Worm (Caenorhabditis elegans) whole organism, L3 larva: ENCODE data around the gene Y75B12B.10.

Experiments used
- ZK546.5 ChIP-seq: sonication (generic microtip); optimal IDR thresholded peaks from 2 replicates; lab custom pipeline; 2017; ENCODE audit warnings: missing biosample characterization, missing genetic modification characterization
- aly-2 ChIP-seq: fragments of 150-350 bp; optimal IDR thresholded peaks from 2 replicates; lab custom pipeline; 2014; ENCODE audit warnings: missing biosample characterization, missing genetic modification characterization
- ama-1 ChIP-seq: fragments of 150-350 bp; optimal IDR thresholded peaks from 2 replicates; lab custom pipeline; 2018
- ceh-28 ChIP-seq: fragments of 150-350 bp; optimal IDR thresholded peaks from 2 replicates; lab custom pipeline; 2014; ENCODE audit warnings: missing biosample characterization, missing genetic modification reagents, missing genetic modification characterization
- ceh-82 ChIP-seq: fragments of 150-350 bp; optimal IDR thresholded peaks from 2 replicates; lab custom pipeline; 2014; ENCODE audit warnings: missing biosample characterization, missing genetic modification characterization
- ceh-9 ChIP-seq: sonication (generic microtip); optimal IDR thresholded peaks from 2 replicates; lab custom pipeline; 2018; ENCODE audit warnings: missing biosample characterization, missing genetic modification characterization
- egl-27 ChIP-seq: sonication (generic microtip); optimal IDR thresholded peaks from 4 replicates; lab custom pipeline; 2017; ENCODE audit warnings: missing biosample characterization, missing genetic modification reagents, missing genetic modification characterization
- egl-5 ChIP-seq: fragments of 150-350 bp; optimal IDR thresholded peaks from 2 replicates; lab custom pipeline; 2017; ENCODE audit warnings: missing biosample characterization, missing genetic modification reagents, missing genetic modification characterization, inconsistent platforms
- elt-1 ChIP-seq: fragments of 150-350 bp; optimal IDR thresholded peaks from 2 replicates; lab custom pipeline; 2014; ENCODE audit warnings: missing biosample characterization, missing genetic modification characterization
- elt-2 ChIP-seq: sonication (generic microtip); optimal IDR thresholded peaks from 2 replicates; lab custom pipeline; 2016; ENCODE audit warnings: missing genetic modification reagents, mild to moderate bottlenecking, missing genetic modification characterization, missing compliant biosample characterization
- elt-3 ChIP-seq, 3 experiments: fragments of 150-350 bp in 1 of 3; sonication (generic microtip) in 2 of 3; optimal IDR thresholded peaks; 2 replicates in 2 of 3; 4 replicates in 1 of 3; lab custom pipeline; 2014 to 2017; ENCODE audit warnings: missing biosample characterization in 3 of 3, missing genetic modification characterization in 3 of 3
- eor-1 ChIP-seq, 2 experiments: fragments of 150-350 bp; optimal IDR thresholded peaks; 2 replicates each; lab custom pipeline; 2014 to 2018; ENCODE audit warnings: missing biosample characterization in 2 of 2, missing genetic modification characterization in 2 of 2
- fkh-2 ChIP-seq: fragments of 150-350 bp; optimal IDR thresholded peaks from 2 replicates; lab custom pipeline; 2014; ENCODE audit warnings: missing biosample characterization, missing genetic modification reagents, missing genetic modification characterization
- fos-1 ChIP-seq: fragments of 150-350 bp; optimal IDR thresholded peaks from 2 replicates; lab custom pipeline; 2014; ENCODE audit warnings: missing biosample characterization, missing genetic modification characterization
- hmg-11 ChIP-seq: sonication (generic microtip); optimal IDR thresholded peaks from 2 replicates; lab custom pipeline; 2016; ENCODE audit warnings: missing genetic modification characterization, missing compliant biosample characterization
- jun-1 ChIP-seq: fragments of 150-350 bp; optimal IDR thresholded peaks from 2 replicates; lab custom pipeline; 2014; ENCODE audit warnings: missing biosample characterization, missing genetic modification reagents, missing genetic modification characterization
- lin-15B ChIP-seq: fragments of 150-350 bp; optimal IDR thresholded peaks from 2 replicates; lab custom pipeline; 2014; ENCODE audit warnings: missing biosample characterization, missing genetic modification characterization
- lsy-12 ChIP-seq: sonication (generic microtip); optimal IDR thresholded peaks from 2 replicates; lab custom pipeline; 2016; ENCODE audit warnings: mild to moderate bottlenecking, missing genetic modification characterization, missing compliant biosample characterization
- mdl-1 ChIP-seq: fragments of 150-350 bp; optimal IDR thresholded peaks from 2 replicates; lab custom pipeline; 2014; ENCODE audit warnings: missing biosample characterization, missing genetic modification characterization
- mml-1 ChIP-seq: fragments of 150-350 bp; sonication (generic microtip); optimal IDR thresholded peaks from 3 replicates; lab custom pipeline; 2014; ENCODE audit warnings: missing biosample characterization, missing genetic modification characterization
- nfya-1 ChIP-seq: sonication (generic microtip); optimal IDR thresholded peaks from 2 replicates; lab custom pipeline; 2017; ENCODE audit warnings: missing genetic modification characterization, mild to moderate bottlenecking, missing compliant biosample characterization, antibody characterized with exemption, moderate library complexity; ENCODE audit not compliant: insufficient read depth
- nhr-11 ChIP-seq: fragments of 150-350 bp; optimal IDR thresholded peaks from 2 replicates; lab custom pipeline; 2014; ENCODE audit warnings: missing biosample characterization, missing genetic modification characterization
- nhr-12 ChIP-seq: fragments of 150-350 bp; optimal IDR thresholded peaks from 2 replicates; lab custom pipeline; 2014; ENCODE audit warnings: missing biosample characterization, missing genetic modification characterization
- nhr-25 ChIP-seq: sonication (generic microtip); optimal IDR thresholded peaks from 2 replicates; lab custom pipeline; 2017; ENCODE audit warnings: missing biosample characterization, missing genetic modification characterization
- nhr-43 ChIP-seq: sonication (generic microtip); optimal IDR thresholded peaks from 2 replicates; lab custom pipeline; 2016; ENCODE audit warnings: mild to moderate bottlenecking, missing genetic modification characterization, missing compliant biosample characterization; ENCODE audit not compliant: poor library complexity, severe bottlenecking
- nhr-67 ChIP-seq: fragments of 150-350 bp; optimal IDR thresholded peaks from 2 replicates; lab custom pipeline; 2014; ENCODE audit warnings: missing biosample characterization, missing genetic modification characterization
- nhr-76 ChIP-seq: fragments of 150-350 bp; sonication (generic microtip); optimal IDR thresholded peaks from 5 replicates; lab custom pipeline; 2014; ENCODE audit warnings: missing biosample characterization, missing genetic modification characterization
- nhr-77 ChIP-seq: fragments of 150-350 bp; optimal IDR thresholded peaks from 2 replicates; lab custom pipeline; 2014; ENCODE audit warnings: missing biosample characterization, missing genetic modification characterization
- pha-4 ChIP-seq: fragments of 150-350 bp; optimal IDR thresholded peaks from 2 replicates; lab custom pipeline; 2014; ENCODE audit warnings: missing biosample characterization, missing genetic modification reagents, missing genetic modification characterization
- pqm-1 ChIP-seq: fragments of 150-350 bp; optimal IDR thresholded peaks from 2 replicates; lab custom pipeline; 2017; ENCODE audit warnings: missing biosample characterization, missing genetic modification characterization, inconsistent platforms
- skn-1 ChIP-seq: fragments of 150-350 bp; optimal IDR thresholded peaks from 2 replicates; lab custom pipeline; 2014; ENCODE audit warnings: missing biosample characterization, missing genetic modification characterization
- snpc-4 ChIP-seq: fragments of 150-350 bp; optimal IDR thresholded peaks from 2 replicates; lab custom pipeline; 2014; ENCODE audit warnings: missing biosample characterization, missing genetic modification characterization
- tbx-2 ChIP-seq: sonication (generic microtip); optimal IDR thresholded peaks from 2 replicates; lab custom pipeline; 2016; ENCODE audit warnings: mild to moderate bottlenecking, missing genetic modification characterization, missing compliant biosample characterization
- unc-39 ChIP-seq: sonication (generic microtip); optimal IDR thresholded peaks from 4 replicates; lab custom pipeline; 2017; ENCODE audit warnings: missing biosample characterization, missing genetic modification characterization
- unc-62 ChIP-seq: fragments of 150-350 bp; sonication (generic microtip); optimal IDR thresholded peaks from 4 replicates; lab custom pipeline; 2014; ENCODE audit warnings: missing biosample characterization, missing genetic modification reagents, missing genetic modification characterization
- zag-1 ChIP-seq: fragments of 150-350 bp; optimal IDR thresholded peaks from 2 replicates; lab custom pipeline; 2014; ENCODE audit warnings: missing biosample characterization, missing genetic modification characterization
- ztf-11 ChIP-seq: fragments of 150-350 bp; optimal IDR thresholded peaks from 2 replicates; lab custom pipeline; 2014; ENCODE audit warnings: missing biosample characterization, missing genetic modification characterization
- ztf-4 ChIP-seq: fragments of 150-350 bp; optimal IDR thresholded peaks from 2 replicates; lab custom pipeline; 2014; ENCODE audit warnings: missing biosample characterization, missing genetic modification characterization

Gene Y75B12B.10

ce11 chrV:15181899-15182298 is 18.0 kb upstream of the Y75B12B.10 start:
- TF ChIP-seq nhr-11 (tag; lab: Kevin White, UChicago) = peak; percentile 5
- no peak for TF ChIP-seq nfya-1 (tag; lab: Kevin White, UChicago)

ce11 chrV:15182407-15182806 is 17.5 kb upstream of the Y75B12B.10 start, which contains the start of gene fbxa-84:
TSS of gene fbxa-84 (plus strand) at chrV:15182440.
- TF ChIP-seq zag-1 = no peak
- TF ChIP-seq elt-2 = peak; percentile 54

ce11 chrV:15184097-15185040 is 15.5 kb upstream of the Y75B12B.10 start, which contains the start of gene Y75B12B.1:
TSS of gene Y75B12B.1 (plus strand) at chrV:15184699.
- no peak for TF ChIP-seq nfya-1 (tag; lab: Kevin White, UChicago)

- peak; percentile 31 for TF ChIP-seq nhr-25
- TF ChIP-seq ama-1 (lab: Kevin White, UChicago) = peak; percentile 86
- no peak for TF ChIP-seq lsy-12 (tag; lab: Kevin White, UChicago)
- TF ChIP-seq pqm-1 (tag; lab: Kevin White, UChicago) = no peak
- TF ChIP-seq nhr-12 (tag; lab: Kevin White, UChicago) = no peak
- no peak for TF ChIP-seq unc-39 (tag; lab: Kevin White, UChicago)
- TF ChIP-seq pha-4 = peak; percentile 46
- no peak for TF ChIP-seq zag-1
Measured at ce11 chrV:15186259-15186927, 13.5 kb upstream of the Y75B12B.10 start, which contains the start of gene Y75B12B.3. TSS of gene Y75B12B.3 (minus strand) at chrV:15186279.

- TF ChIP-seq nhr-12 (tag; lab: Kevin White, UChicago) (no peak), ceh-28 (tag; lab: Kevin White, UChicago) (peak; percentile 47), snpc-4 (tag; lab: Kevin White, UChicago) (peak; percentile 59), eor-1 (tag; optimal IDR thresholded peaks at IDR 0.05; lab: Kevin White, UChicago) (no peak), nfya-1 (tag; lab: Kevin White, UChicago) (peak; percentile 74), egl-5 (tag; lab: Kevin White, UChicago) (peak; percentile 51), lin-15B (peak; percentile 85), unc-62 (no peak), skn-1 (tag; lab: Kevin White, UChicago) (no peak), nhr-25 (peak; percentile 79), ztf-4 (tag; lab: Kevin White, UChicago) (no peak), nhr-11 (tag; lab: Kevin White, UChicago) (no peak), nhr-76 (tag; lab: Kevin White, UChicago) (no peak), ZK546.5 (no peak), elt-2 (peak; percentile 92), ceh-82 (tag; lab: Kevin White, UChicago) (no peak), mdl-1 (tag; lab: Kevin White, UChicago) (no peak), pha-4 (peak; percentile 97), hmg-11 (peak; percentile 68), fos-1 (tag; lab: Kevin White, UChicago) (no peak), ceh-9 (tag; lab: Kevin White, UChicago) (no peak), nhr-43 (tag; lab: Kevin White, UChicago) (peak; percentile 76), nhr-67 (tag; lab: Kevin White, UChicago) (no peak), fkh-2 (tag; lab: Kevin White, UChicago) (no peak), ztf-11 (tag; lab: Kevin White, UChicago) (no peak), elt-1 (tag; lab: Kevin White, UChicago) (no peak), ama-1 (lab: Kevin White, UChicago) (no peak), aly-2 (tag; lab: Kevin White, UChicago) (no peak), nhr-77 (peak; percentile 0), tbx-2 (peak; percentile 68), mml-1 (tag; lab: Kevin White, UChicago) (no peak), jun-1 (tag; lab: Kevin White, UChicago) (peak; percentile 86), elt-3 (tag; optimal IDR thresholded peaks at IDR 0.05; lab: Kevin White, UChicago) (no peak), egl-27 (tag; lab: Kevin White, UChicago) (peak; percentile 49), unc-39 (tag; lab: Kevin White, UChicago) (no peak)
Measured at ce11 chrV:15187083-15188057, 12.5 kb upstream of the Y75B12B.10 start, which contains the start of the genes cyn-7 and bath-36. TSS of gene cyn-7 (minus strand) at chrV:15187378. TSS of gene bath-36 (plus strand) at chrV:15187888.
